Worm (Caenorhabditis elegans): Measurements from ENCODE around the gene T04C9.3.

DNA sequence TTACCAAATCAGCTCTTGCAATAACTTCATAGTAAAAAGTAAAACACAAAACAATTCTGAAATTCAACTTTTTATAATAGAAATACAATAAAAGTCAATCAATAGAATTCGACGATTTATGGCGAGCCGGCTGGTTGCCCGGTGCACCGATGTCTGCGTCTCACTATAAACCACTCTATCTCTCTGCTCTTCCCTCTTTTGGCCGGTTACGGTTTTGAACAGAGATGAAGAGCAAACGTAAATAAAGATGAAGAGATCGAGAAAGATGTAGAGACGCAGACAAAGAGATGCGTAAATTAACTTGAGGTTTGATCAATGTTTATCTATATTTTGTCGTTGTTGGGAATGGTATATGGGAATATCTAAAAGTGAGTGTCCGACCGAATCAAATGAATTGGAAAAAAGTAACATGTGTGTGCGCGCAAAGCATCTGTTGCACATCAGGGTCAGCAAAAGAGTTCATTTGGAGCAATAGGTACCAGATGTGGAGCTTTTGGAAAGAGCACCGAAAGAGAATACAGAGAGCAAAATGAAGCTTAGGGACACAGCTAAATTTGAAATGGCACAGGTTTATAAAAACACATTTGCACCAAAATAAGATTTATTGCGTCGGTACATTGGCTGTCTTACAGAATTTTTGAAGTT lies 5.0 kb upstream of the T04C9.3 start:
- TF ChIP-seq ama-1 (optimal IDR thresholded peaks at IDR 0.05) (no peak), ceh-36 (tag; optimal IDR thresholded peaks at IDR 0.05) (no peak), hmg-4 (GFP tag; optimal IDR thresholded peaks at IDR 0.05) (peak; percentile 18), aly-1 (tag; optimal IDR thresholded peaks at IDR 0.05) (no peak), tbx-37 (GFP tag; conservative IDR thresholded peaks at IDR 0.05) (no peak), hmbx-1 (tag; optimal IDR thresholded peaks at IDR 0.05) (no peak), pes-1 (GFP tag; IDR thresholded peaks at IDR 0.05) (no peak), flt-1 (GFP tag; IDR thresholded peaks at IDR 0.05) (no peak), ets-7 (tag; optimal IDR thresholded peaks at IDR 0.05) (no peak), ceh-13 (GFP tag; optimal IDR thresholded peaks at IDR 0.05) (no peak), tra-4 (tag; optimal IDR thresholded peaks at IDR 0.05) (no peak), F13C5.2 (tag; optimal IDR thresholded peaks at IDR 0.05) (no peak)
